Worm (Caenorhabditis elegans) whole organism, midembryonic: ENCODE measurements around the gene K09A9.6.

Experiments used
- flt-1 ChIP-seq: fragments of 200-800 bp; sonication (Bioruptor generic); IDR thresholded peaks from 2 replicates; pipeline ENCODE4 v1.3.6; 2022; ENCODE audit warnings: missing genetic modification characterization, missing compliant biosample characterization
- klf-2 ChIP-seq: fragments of 200-800 bp; sonication (Bioruptor generic); conservative IDR thresholded peaks from 2 replicates; pipeline ENCODE4 v1.3.6; 2022; ENCODE audit warnings: missing genetic modification reagents, missing genetic modification characterization, missing compliant biosample characterization
- med-1 ChIP-seq: sonication (generic microtip); optimal IDR thresholded peaks from 2 replicates; lab custom pipeline; 2017; ENCODE audit warnings: missing genetic modification characterization, mild to moderate bottlenecking, missing compliant biosample characterization, antibody characterized with exemption, missing genetic modification reagents; ENCODE audit not compliant: insufficient read depth
- ref-1 ChIP-seq: fragments of 200-800 bp; sonication (Bioruptor generic); conservative IDR thresholded peaks from 2 replicates; pipeline ENCODE4 v1.3.6; 2022; ENCODE audit warnings: missing genetic modification reagents, missing genetic modification characterization, missing compliant biosample characterization
- tab-1 ChIP-seq: fragments of 200-800 bp; sonication (Bioruptor generic); IDR thresholded peaks from 2 replicates; pipeline ENCODE4 v1.3.6; 2022; ENCODE audit warnings: missing genetic modification characterization, missing compliant biosample characterization
- ztf-29 ChIP-seq: fragments of 200-800 bp; sonication (Bioruptor generic); IDR thresholded peaks from 2 replicates; pipeline ENCODE4 v1.3.6; 2022; ENCODE audit warnings: missing genetic modification reagents, missing genetic modification characterization, missing compliant biosample characterization

- TF ChIP-seq klf-2 (GFP tag; lab: Robert Waterston, UW), result no peak
- TF ChIP-seq ztf-29 (GFP tag; lab: Robert Waterston, UW), result no peak
- no peak for TF ChIP-seq ref-1
- TF ChIP-seq flt-1 (GFP tag; lab: Robert Waterston, UW), result no peak
- no peak for TF ChIP-seq med-1 (GFP tag; lab: Kevin White, UChicago)
- TF ChIP-seq tab-1, result no peak
Measured at ce11 chrX:15621001-15621400, 44.0 kb downstream of the K09A9.6 start.
